Fruit fly (Drosophila melanogaster) Kc167 (cell line): ENCODE data around the gene CG14556.

ENCODE experiments used
- Myc ChIP-seq: fragments of >200 bp; optimal IDR thresholded peaks from 2 replicates; lab custom pipeline; 2017; ENCODE audit warnings: missing external identifiers
- Sin3A ChIP-seq: fragments of >200 bp; optimal IDR thresholded peaks from 2 replicates; lab custom pipeline; 2018; ENCODE audit warnings: missing external identifiers
- h ChIP-seq: fragments of >200 bp; optimal IDR thresholded peaks from 3 replicates; lab custom pipeline; 2018; ENCODE audit warnings: missing external identifiers
- insv ChIP-seq: fragments of >200 bp; optimal IDR thresholded peaks from 3 replicates; lab custom pipeline; 2018; ENCODE audit warnings: missing external identifiers
- psq ChIP-seq: fragments of >200 bp; optimal IDR thresholded peaks from 2 replicates; lab custom pipeline; 2017; ENCODE audit warnings: missing external identifiers
- ttk ChIP-seq: sonication (Bioruptor generic); optimal IDR thresholded peaks from 2 replicates; lab custom pipeline; 2017; ENCODE audit warnings: missing external identifiers

- TF ChIP-seq h (no peak), ttk (lab: Kevin White, UChicago) (no peak), Myc (lab: Kevin White, UChicago) (no peak), psq (lab: Kevin White, UChicago) (no peak), Sin3A (lab: Kevin White, UChicago) (no peak), insv (lab: Kevin White, UChicago) (no peak)
Measured at dm6 chr3R:26170644-26171043, 44.2 kb downstream of the CG14556 start, which contains the start of gene CG31323.
